ENCODE assay signal across 5 fruit fly cellular contexts in genomic region chr3L:16659959-16660870, dm6.
TF ChIP-seq lines count a peak whose summit lies in the region.

No protein-coding gene starts in this region.

- TF ChIP-seq CTCF in whole organism, embryonic (GFP tag; optimal IDR thresholded peaks at IDR 0.05; lab: Kevin White, UChicago): peak; percentile 73

TF ChIP-seq in whole organism, adult, 20 proteins besides CTCF, POLR2A, EP300 and RAD21 (continues in another document):
- TF ChIP-seq CG11617 (GFP tag; optimal IDR thresholded peaks at IDR 0.05; lab: Kevin White, UChicago) (peak; percentile 95), ovo (GFP tag; optimal IDR thresholded peaks at IDR 0.05; lab: Kevin White, UChicago) (peak; percentile 91), CG7045 (GFP tag; optimal IDR thresholded peaks at IDR 0.05; lab: Kevin White, UChicago) (peak; percentile 97), CG33017 (tag; optimal IDR thresholded peaks at IDR 0.05; lab: Kevin White, UChicago) (peak; percentile 90), Hr96 (GFP tag; optimal IDR thresholded peaks at IDR 0.05; lab: Kevin White, UChicago) (peak; percentile 80), kay (GFP tag; lab: Kevin White, UChicago; ENCODE audit: borderline replicate concordance) (peak; percentile 70), CG7101 (tag; optimal IDR thresholded peaks at IDR 0.05; lab: Kevin White, UChicago) (peak; percentile 92), pad (GFP tag; optimal IDR thresholded peaks at IDR 0.05; lab: Kevin White, UChicago) (peak; percentile 94), Crg-1 (GFP tag; optimal IDR thresholded peaks at IDR 0.05; lab: Kevin White, UChicago) (peak; percentile 73), toe (GFP tag; optimal IDR thresholded peaks at IDR 0.05; lab: Kevin White, UChicago) (peak; percentile 89), CG5204 (GFP tag; optimal IDR thresholded peaks at IDR 0.05; lab: Kevin White, UChicago) (peak; percentile 88), tj (GFP tag; optimal IDR thresholded peaks at IDR 0.05; lab: Kevin White, UChicago) (peak; percentile 68), CG1620 (GFP tag; optimal IDR thresholded peaks at IDR 0.05; lab: Kevin White, UChicago) (peak; percentile 70), Mnt (GFP tag; optimal IDR thresholded peaks at IDR 0.05; lab: Kevin White, UChicago) (peak; percentile 72), cic (GFP tag; optimal IDR thresholded peaks at IDR 0.05; lab: Kevin White, UChicago) (peak; percentile 79), Clk (GFP tag; optimal IDR thresholded peaks at IDR 0.05; lab: Kevin White, UChicago) (peak; percentile 89), CG14711 (tag; optimal IDR thresholded peaks at IDR 0.05; lab: Kevin White, UChicago) (peak; percentile 87), CG12768 (GFP tag; optimal IDR thresholded peaks at IDR 0.05; lab: Kevin White, UChicago) (peak; percentile 95)

TF ChIP-seq in whole organism, embryonic, 481 proteins besides CTCF, POLR2A, EP300 and RAD21 (continues in another document):
- TF ChIP-seq CG4282 (GFP tag; optimal IDR thresholded peaks at IDR 0.05; lab: Kevin White, UChicago) (peak; percentile 63), corto (GFP tag; optimal IDR thresholded peaks at IDR 0.05; lab: Kevin White, UChicago) (peak; percentile 86), Xbp1 (GFP tag; optimal IDR thresholded peaks at IDR 0.05; lab: Kevin White, UChicago) (peak; percentile 97), croc (GFP tag; conservative IDR thresholded peaks at IDR 0.05; lab: Robert Waterston, UW) (peak; percentile 93), CG4820 (GFP tag; optimal IDR thresholded peaks at IDR 0.05; lab: Kevin White, UChicago) (peak; percentile 96), CG10366 (GFP tag; IDR thresholded peaks at IDR 0.05; lab: Robert Waterston, UW) (peak; percentile 93), CG7372 (GFP tag; IDR thresholded peaks at IDR 0.05; lab: Robert Waterston, UW) (peak; percentile 94), CG34224 (GFP tag; IDR thresholded peaks at IDR 0.05; lab: Robert Waterston, UW; ENCODE audit: partially characterized antibody) (no peak), Hr51 (GFP tag; optimal IDR thresholded peaks at IDR 0.05; lab: Kevin White, UChicago) (peak; percentile 92 to 97), dpn (GFP tag; optimal IDR thresholded peaks at IDR 0.05; lab: Kevin White, UChicago) (peak; percentile 95), MBD-R2 (GFP tag; IDR thresholded peaks at IDR 0.05; lab: Robert Waterston, UW) (peak; percentile 76), zen2 (GFP tag; IDR thresholded peaks at IDR 0.05; lab: Robert Waterston, UW; ENCODE audit: partially characterized antibody) (no peak), CG10543 (GFP tag; optimal IDR thresholded peaks at IDR 0.05; lab: Kevin White, UChicago) (peak; percentile 96), CG9797 (GFP tag; optimal IDR thresholded peaks at IDR 0.05; lab: Kevin White, UChicago) (peak; percentile 44), D (optimal IDR thresholded peaks at IDR 0.05; lab: Kevin White, UChicago) (no peak), D (GFP tag; optimal IDR thresholded peaks at IDR 0.05; lab: Kevin White, UChicago) (peak; percentile 99), CG2129 (GFP tag; IDR thresholded peaks at IDR 0.05; lab: Robert Waterston, UW; ENCODE audit: partially characterized antibody) (no peak), ranshi (GFP tag; IDR thresholded peaks at IDR 0.05; lab: Robert Waterston, UW) (peak; percentile 94)

TF ChIP-seq in whole organism, prepupa, 60 proteins besides CTCF, POLR2A, EP300 and RAD21 (continues in another document):
- TF ChIP-seq CG8119 (GFP tag; IDR thresholded peaks at IDR 0.05; lab: Robert Waterston, UW) (peak; percentile 98), Smox (GFP tag; optimal IDR thresholded peaks at IDR 0.05; lab: Kevin White, UChicago) (peak; percentile 92), CG10669 (GFP tag; optimal IDR thresholded peaks at IDR 0.05; lab: Kevin White, UChicago) (peak; percentile 98), CG4318 (GFP tag; optimal IDR thresholded peaks at IDR 0.05; lab: Kevin White, UChicago) (peak; percentile 99), Eip93F (GFP tag; optimal IDR thresholded peaks at IDR 0.05; lab: Kevin White, UChicago) (peak; percentile 89), dsx (GFP tag; optimal IDR thresholded peaks at IDR 0.05; lab: Kevin White, UChicago; ENCODE audit: poor library complexity, severe bottlenecking) (peak; percentile 90), CG6808 (GFP tag; optimal IDR thresholded peaks at IDR 0.05; lab: Kevin White, UChicago) (peak; percentile 96), Eip78C (GFP tag; lab: Kevin White, UChicago) (peak; percentile 99), CG34406 (GFP tag; optimal IDR thresholded peaks at IDR 0.05; lab: Kevin White, UChicago) (peak; percentile 97), vri (GFP tag; optimal IDR thresholded peaks at IDR 0.05; lab: Kevin White, UChicago) (peak; percentile 56), CG11902 (GFP tag; optimal IDR thresholded peaks at IDR 0.05; lab: Kevin White, UChicago) (peak; percentile 95), CG15336 (GFP tag; IDR thresholded peaks at IDR 0.05; lab: Robert Waterston, UW) (peak; percentile 97), lz (GFP tag; optimal IDR thresholded peaks at IDR 0.05; lab: Kevin White, UChicago) (peak; percentile 95), CG9139 (GFP tag; optimal IDR thresholded peaks at IDR 0.05; lab: Kevin White, UChicago) (peak; percentile 93), net (GFP tag; optimal IDR thresholded peaks at IDR 0.05; lab: Kevin White, UChicago) (peak; percentile 97), Met (GFP tag; optimal IDR thresholded peaks at IDR 0.05; lab: Kevin White, UChicago) (peak; percentile 95), CG10631 (GFP tag; optimal IDR thresholded peaks at IDR 0.05; lab: Kevin White, UChicago) (peak; percentile 97), salr (GFP tag; optimal IDR thresholded peaks at IDR 0.05; lab: Kevin White, UChicago) (peak; percentile 88 to 98), CG32006 (GFP tag; optimal IDR thresholded peaks at IDR 0.05; lab: Kevin White, UChicago) (peak; percentile 99)

TF ChIP-seq in whole organism, pupa, 21 proteins besides CTCF, POLR2A, EP300 and RAD21:
- TF ChIP-seq CG10348 (GFP tag; IDR thresholded peaks at IDR 0.05; lab: Robert Waterston, UW) (peak; percentile 75; the same call in 1 of the 2 replicates), fd96Ca (GFP tag; IDR thresholded peaks at IDR 0.05; lab: Robert Waterston, UW) (peak; percentile 95), rn (GFP tag; IDR thresholded peaks at IDR 0.05; lab: Robert Waterston, UW) (peak; percentile 96), Snoo (tag; optimal IDR thresholded peaks at IDR 0.05; lab: Kevin White, UChicago) (peak; percentile 97), gl (tag; optimal IDR thresholded peaks at IDR 0.05; lab: Kevin White, UChicago) (peak; percentile 90), Pif1B (GFP tag; optimal IDR thresholded peaks at IDR 0.05; lab: Kevin White, UChicago) (peak; percentile 96), CG8301 (tag; optimal IDR thresholded peaks at IDR 0.05; lab: Kevin White, UChicago) (peak; percentile 97), Pif1A (GFP tag; optimal IDR thresholded peaks at IDR 0.05; lab: Kevin White, UChicago) (peak; percentile 97), CG14655 (GFP tag; optimal IDR thresholded peaks at IDR 0.05; lab: Kevin White, UChicago) (peak; percentile 99), CG32121 (GFP tag; IDR thresholded peaks at IDR 0.05; lab: Robert Waterston, UW) (peak; percentile 94), CG8159 (tag; optimal IDR thresholded peaks at IDR 0.05; lab: Kevin White, UChicago) (peak; percentile 98), CG9948 (tag; optimal IDR thresholded peaks at IDR 0.05; lab: Kevin White, UChicago) (peak; percentile 98), CG4496 (GFP tag; IDR thresholded peaks at IDR 0.05; lab: Robert Waterston, UW) (peak; percentile 96), Ets98B (GFP tag; IDR thresholded peaks at IDR 0.05; lab: Robert Waterston, UW) (peak; percentile 89), CG17806 (tag; optimal IDR thresholded peaks at IDR 0.05; lab: Kevin White, UChicago) (peak; percentile 96), CG12605 (GFP tag; IDR thresholded peaks at IDR 0.05; lab: Robert Waterston, UW) (peak; percentile 87), CG15710 (tag; optimal IDR thresholded peaks at IDR 0.05; lab: Kevin White, UChicago) (peak; percentile 98), EcR (GFP tag; optimal IDR thresholded peaks at IDR 0.05; lab: Kevin White, UChicago) (peak; percentile 7), CG13204 (GFP tag; optimal IDR thresholded peaks at IDR 0.05; lab: Kevin White, UChicago) (peak; percentile 84), CG34367 (tag; optimal IDR thresholded peaks at IDR 0.05; lab: Kevin White, UChicago) (peak; percentile 92), D1 (tag; optimal IDR thresholded peaks at IDR 0.05; lab: Kevin White, UChicago) (peak; percentile 98)

TF ChIP-seq in whole organism, wandering third instar larva, 38 proteins besides CTCF, POLR2A, EP300 and RAD21 (continues in another document):
- TF ChIP-seq N (GFP tag; optimal IDR thresholded peaks at IDR 0.05; lab: Kevin White, UChicago): peak; percentile 10
- TF ChIP-seq br (GFP tag; optimal IDR thresholded peaks at IDR 0.05; lab: Kevin White, UChicago): peak; percentile 84
- peak; percentile 52 to 94 for TF ChIP-seq foxo (GFP tag; optimal IDR thresholded peaks at IDR 0.05; lab: Kevin White, UChicago)
- TF ChIP-seq Hr78 (GFP tag; optimal IDR thresholded peaks at IDR 0.05; lab: Kevin White, UChicago): no peak
- TF ChIP-seq Sp1 (GFP tag; optimal IDR thresholded peaks at IDR 0.05; lab: Kevin White, UChicago): peak; percentile 93
- TF ChIP-seq CrebA (GFP tag; optimal IDR thresholded peaks at IDR 0.05; lab: Kevin White, UChicago; ENCODE audit: borderline replicate concordance): peak; percentile 62
- peak; percentile 43 for TF ChIP-seq sage (GFP tag; optimal IDR thresholded peaks at IDR 0.05; lab: Kevin White, UChicago)
- TF ChIP-seq Hnf4 (GFP tag; optimal IDR thresholded peaks at IDR 0.05; lab: Kevin White, UChicago): peak; percentile 82
- peak; percentile 50 for TF ChIP-seq Hr83 (GFP tag; optimal IDR thresholded peaks at IDR 0.05; lab: Kevin White, UChicago; ENCODE audit: poor library complexity, severe bottlenecking)
- TF ChIP-seq fru (GFP tag; optimal IDR thresholded peaks at IDR 0.05; lab: Kevin White, UChicago): peak; percentile 90
- peak; percentile 74 for TF ChIP-seq Rel (GFP tag; optimal IDR thresholded peaks at IDR 0.05; lab: Kevin White, UChicago)
- peak; percentile 68 for TF ChIP-seq Rel (tag; optimal IDR thresholded peaks at IDR 0.05; lab: Kevin White, UChicago)
- peak; percentile 92 for TF ChIP-seq HLH106 (tag; optimal IDR thresholded peaks at IDR 0.05; lab: Kevin White, UChicago)
- TF ChIP-seq Dif (GFP tag; optimal IDR thresholded peaks at IDR 0.05; lab: Kevin White, UChicago; ENCODE audit: partially characterized antibody): peak; percentile 19
- TF ChIP-seq ey (GFP tag; optimal IDR thresholded peaks at IDR 0.05; lab: Kevin White, UChicago): peak; percentile 86
- peak; percentile 83 for TF ChIP-seq CG32264 (GFP tag; optimal IDR thresholded peaks at IDR 0.05; lab: Kevin White, UChicago)
- no peak for TF ChIP-seq usp (GFP tag; optimal IDR thresholded peaks at IDR 0.05; lab: Kevin White, UChicago)
- TF ChIP-seq dl (GFP tag; optimal IDR thresholded peaks at IDR 0.05; lab: Kevin White, UChicago; ENCODE audit: insufficient read depth in 1 of 2, partially characterized antibody in 2 of 2): peak in 1 of 2 experiments; percentile 4
- TF ChIP-seq woc (GFP tag; optimal IDR thresholded peaks at IDR 0.05; lab: Kevin White, UChicago): peak; percentile 80
- no peak for TF ChIP-seq Abd-B (GFP tag; optimal IDR thresholded peaks at IDR 0.05; lab: Kevin White, UChicago)
- TF ChIP-seq jim (GFP tag; optimal IDR thresholded peaks at IDR 0.05; lab: Kevin White, UChicago): no peak
- peak; percentile 69 for TF ChIP-seq brk (GFP tag; optimal IDR thresholded peaks at IDR 0.05; lab: Kevin White, UChicago)
